Worm (Caenorhabditis elegans) whole organism, L1 larva: Measurements from ENCODE around the gene R04B5.6.

Experiments used
- mep-1 ChIP-seq: fragments of 150-350 bp; optimal IDR thresholded peaks from 2 replicates; lab custom pipeline; 2014; ENCODE audit warnings: missing biosample characterization, missing genetic modification characterization
- nhr-84 ChIP-seq: sonication (generic microtip); optimal IDR thresholded peaks from 2 replicates; lab custom pipeline; 2017; ENCODE audit warnings: missing biosample characterization, missing genetic modification characterization
- snpc-4 ChIP-seq: fragments of 150-350 bp; optimal IDR thresholded peaks from 2 replicates; lab custom pipeline; 2014; ENCODE audit warnings: missing biosample characterization, missing genetic modification characterization
- vab-15 ChIP-seq: sonication (generic microtip); optimal IDR thresholded peaks from 2 replicates; lab custom pipeline; 2017; ENCODE audit warnings: missing genotype, mild to moderate bottlenecking, missing genetic modification characterization, missing compliant biosample characterization

DNA sequence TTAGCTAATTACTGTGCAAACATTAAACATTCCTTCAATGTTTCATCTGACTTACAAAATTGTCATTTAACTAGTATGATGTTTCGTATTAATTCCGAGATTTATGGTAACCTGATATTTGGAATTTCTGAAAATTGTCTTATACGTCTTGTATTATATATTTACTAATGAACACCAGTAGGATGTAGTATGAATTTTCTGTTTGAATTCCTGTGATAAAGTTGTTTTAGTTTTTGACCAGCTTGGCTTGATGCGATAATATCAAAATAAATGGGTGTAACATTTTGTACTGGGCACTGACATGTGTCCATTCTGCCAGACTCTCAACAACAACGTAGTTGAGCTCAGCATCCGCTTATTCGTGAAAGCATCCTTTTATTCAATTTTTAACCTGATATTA lies at the start of gene R04B5.6:
- TF ChIP-seq snpc-4 (tag; lab: Kevin White, UChicago) (no peak), vab-15 (no peak), nhr-84 (no peak), mep-1 (tag; lab: Kevin White, UChicago) (no peak)
